Worm (Caenorhabditis elegans): ENCODE results near the gene F56D6.21.

- TF ChIP-seq rnt-1 (tag; optimal IDR thresholded peaks at IDR 0.05) (no peak), elt-2 (tag; optimal IDR thresholded peaks at IDR 0.05) (no peak), ref-2 (tag; optimal IDR thresholded peaks at IDR 0.05) (no peak), madf-2 (tag; optimal IDR thresholded peaks at IDR 0.05) (no peak), ceh-9 (tag; optimal IDR thresholded peaks at IDR 0.05) (no peak), ceh-45 (GFP tag; IDR thresholded peaks at IDR 0.05) (no peak), nhr-232 (tag; optimal IDR thresholded peaks at IDR 0.05) (no peak), F13H6.1 (tag; optimal IDR thresholded peaks at IDR 0.05) (no peak), K09A11.1 (tag; optimal IDR thresholded peaks at IDR 0.05; ENCODE audit: insufficient read depth) (no peak), nhr-11 (tag; optimal IDR thresholded peaks at IDR 0.05) (no peak), fax-1 (tag; optimal IDR thresholded peaks at IDR 0.05) (no peak), ama-1 (optimal IDR thresholded peaks at IDR 0.05) (no peak), pha-4 (tag; optimal IDR thresholded peaks at IDR 0.05) (no peak)
Observed at ce11 chrIV:3912598-3912997, 7.9 kb downstream of the F56D6.21 start, which contains the start of gene F56D6.20.

Measured in whole organism, late embryonic.